Worm (Caenorhabditis elegans) whole organism, L2 larva: ENCODE results near the gene F13H8.5.

Source experiments
- elt-3 ChIP-seq: sonication (generic microtip); optimal IDR thresholded peaks from 2 replicates; lab custom pipeline; 2017; ENCODE audit warnings: missing biosample characterization, missing genetic modification characterization
- lin-11 ChIP-seq: fragments of 150-350 bp; sonication (generic microtip); optimal IDR thresholded peaks from 2 replicates; lab custom pipeline; 2014; ENCODE audit warnings: missing biosample characterization, missing genetic modification characterization, inconsistent platforms, mixed read lengths
- mdl-1 ChIP-seq, 2 experiments: fragments of 150-350 bp in 1 of 2; sonication (generic microtip) in 1 of 2; optimal IDR thresholded peaks; 2 replicates each; lab custom pipeline; 2017; ENCODE audit warnings: missing biosample characterization in 2 of 2, missing genetic modification characterization in 2 of 2
- nhr-10 ChIP-seq: sonication (generic microtip); optimal IDR thresholded peaks from 2 replicates; lab custom pipeline; 2017; ENCODE audit warnings: missing biosample characterization, missing genetic modification characterization
- nhr-23 ChIP-seq: fragments of 150-350 bp; optimal IDR thresholded peaks from 2 replicates; lab custom pipeline; 2014; ENCODE audit warnings: missing biosample characterization, missing genetic modification reagents, missing genetic modification characterization
- nhr-25 ChIP-seq: fragments of 150-350 bp; sonication (generic microtip); optimal IDR thresholded peaks from 3 replicates; lab custom pipeline; 2014; ENCODE audit warnings: missing biosample characterization, missing genetic modification characterization
- sem-4 ChIP-seq: fragments of 150-350 bp; optimal IDR thresholded peaks from 2 replicates; lab custom pipeline; 2014; ENCODE audit warnings: missing biosample characterization, missing genetic modification reagents, missing genetic modification characterization
- skn-1 ChIP-seq: sonication (generic microtip); optimal IDR thresholded peaks from 2 replicates; lab custom pipeline; 2017; ENCODE audit warnings: missing biosample characterization, missing genetic modification characterization
- snpc-4 ChIP-seq: fragments of 150-350 bp; optimal IDR thresholded peaks from 2 replicates; lab custom pipeline; 2014; ENCODE audit warnings: missing biosample characterization, missing genetic modification characterization
- unc-62 ChIP-seq: fragments of 150-350 bp; optimal IDR thresholded peaks from 2 replicates; lab custom pipeline; 2014; ENCODE audit warnings: missing biosample characterization, missing genetic modification reagents, missing genetic modification characterization
- zag-1 ChIP-seq: fragments of 150-350 bp; optimal IDR thresholded peaks from 2 replicates; lab custom pipeline; 2014; ENCODE audit warnings: missing biosample characterization, missing genetic modification characterization
- ztf-11 ChIP-seq: sonication (generic microtip); optimal IDR thresholded peaks from 2 replicates; lab custom pipeline; 2017; ENCODE audit warnings: missing biosample characterization, missing genetic modification characterization

DNA sequence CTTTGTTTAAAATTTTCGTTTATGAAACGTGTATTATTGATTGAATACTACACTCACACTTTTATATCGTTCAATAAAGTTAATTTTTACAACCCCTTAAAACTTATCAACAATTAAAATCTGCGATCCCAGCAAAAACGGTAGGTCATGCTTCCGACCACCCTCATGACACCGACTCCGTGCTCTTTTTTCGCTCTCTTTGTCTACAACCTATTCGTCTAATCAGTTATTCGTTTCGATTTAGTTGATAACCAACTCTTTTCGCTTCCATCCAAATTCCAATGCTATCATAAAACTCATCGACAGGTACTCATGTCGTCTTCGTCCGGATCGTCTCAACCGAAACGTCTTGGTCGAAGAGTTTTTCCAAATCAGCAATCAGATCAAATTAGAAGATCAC is 27.1 kb upstream of the F13H8.5 start, which contains the start of gene F13H8.1:
- TF ChIP-seq ztf-11 (tag; lab: Kevin White, UChicago) (no peak), nhr-23 (no peak), skn-1 (no peak), sem-4 (no peak), mdl-1 (tag; optimal IDR thresholded peaks at IDR 0.05; lab: Kevin White, UChicago) (no peak), snpc-4 (no peak), unc-62 (GFP tag; lab: Kevin White, UChicago) (no peak), elt-3 (no peak), lin-11 (no peak), nhr-25 (tag; lab: Kevin White, UChicago) (no peak), nhr-10 (tag; lab: Kevin White, UChicago) (no peak), zag-1 (tag; lab: Kevin White, UChicago) (no peak)
